Fruit fly (Drosophila melanogaster): ENCODE results near the gene mab-21.

The mab-21 gene

DNA sequence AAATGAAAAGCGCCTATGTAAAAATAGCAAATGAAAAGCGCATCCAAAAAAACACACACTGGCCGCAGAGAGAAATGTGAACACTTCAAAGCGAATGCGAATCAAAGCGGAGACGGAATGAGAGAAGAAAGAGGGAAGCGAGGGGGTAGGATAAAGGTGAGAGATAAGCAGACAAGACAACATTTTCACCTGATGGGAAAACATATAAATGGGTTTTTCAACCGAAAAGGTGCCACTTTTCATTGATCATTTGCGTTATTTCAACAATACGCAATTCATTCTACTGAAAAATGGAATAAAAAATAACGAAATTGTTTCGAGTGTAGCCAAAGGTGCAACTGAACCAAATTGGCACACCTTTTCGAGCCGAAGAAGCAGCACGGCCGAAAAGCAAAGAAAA is 35.9 kb downstream of the mab-21 start (continued):
- no peak for TF ChIP-seq Neu2 (GFP tag; optimal IDR thresholded peaks at IDR 0.05; ENCODE audit: borderline replicate concordance)
- TF ChIP-seq row (GFP tag; IDR thresholded peaks at IDR 0.05): peak; percentile 35; the same call in 1 of the 3 replicates
- no peak for TF ChIP-seq CG7963 (GFP tag; IDR thresholded peaks at IDR 0.05; ENCODE audit: partially characterized antibody)
- TF ChIP-seq CG12104 (GFP tag; optimal IDR thresholded peaks at IDR 0.05): no peak
- TF ChIP-seq Sin3A (optimal IDR thresholded peaks at IDR 0.05): no peak
- no peak for TF ChIP-seq mld (GFP tag; IDR thresholded peaks at IDR 0.05; ENCODE audit: partially characterized antibody)
- TF ChIP-seq kah (GFP tag; optimal IDR thresholded peaks at IDR 0.05): no peak
- TF ChIP-seq CG10543 (GFP tag; optimal IDR thresholded peaks at IDR 0.05): no peak
- TF ChIP-seq bab2 (GFP tag; optimal IDR thresholded peaks at IDR 0.05): no peak
- TF ChIP-seq dm (GFP tag; optimal IDR thresholded peaks at IDR 0.05): no peak
- no peak for TF ChIP-seq Antp (GFP tag; optimal IDR thresholded peaks at IDR 0.05)
- TF ChIP-seq exex (tag; optimal IDR thresholded peaks at IDR 0.05): no peak
- no peak for TF ChIP-seq chn (GFP tag; optimal IDR thresholded peaks at IDR 0.05)
- no peak for TF ChIP-seq ems (GFP tag; optimal IDR thresholded peaks at IDR 0.05)
- no peak for TF ChIP-seq gt (GFP tag; IDR thresholded peaks at IDR 0.05)
- TF ChIP-seq CG7271 (tag; optimal IDR thresholded peaks at IDR 0.05): no peak
- no peak for TF ChIP-seq tll (GFP tag; optimal IDR thresholded peaks at IDR 0.05)
- TF ChIP-seq CG10366 (GFP tag; IDR thresholded peaks at IDR 0.05): no peak; the same call in 1 of the 2 replicates
- TF ChIP-seq CG32532 (GFP tag; IDR thresholded peaks at IDR 0.05): 0 out of 2 replicates have a peak, but pooled peaks have one; percentile 32
- TF ChIP-seq CG31365 (tag; optimal IDR thresholded peaks at IDR 0.05): no peak
- no peak for TF ChIP-seq ara (GFP tag; IDR thresholded peaks at IDR 0.05)
- TF ChIP-seq tin (GFP tag; optimal IDR thresholded peaks at IDR 0.05): no peak
- no peak for TF ChIP-seq org-1 (GFP tag; optimal IDR thresholded peaks at IDR 0.05)
- TF ChIP-seq CG15011 (GFP tag; optimal IDR thresholded peaks at IDR 0.05): no peak
- TF ChIP-seq CG5245 (GFP tag; optimal IDR thresholded peaks at IDR 0.05): no peak
- TF ChIP-seq CG14050 (GFP tag; IDR thresholded peaks at IDR 0.05): no peak
- TF ChIP-seq sna (GFP tag; IDR thresholded peaks at IDR 0.05; ENCODE audit: partially characterized antibody): no peak
- no peak for TF ChIP-seq CG1529 (GFP tag; optimal IDR thresholded peaks at IDR 0.05)
- TF ChIP-seq CG8089 (GFP tag; optimal IDR thresholded peaks at IDR 0.05): no peak
- TF ChIP-seq NFAT (GFP tag; IDR thresholded peaks at IDR 0.05): no peak
- no peak for TF ChIP-seq dan (GFP tag; IDR thresholded peaks at IDR 0.05)
- TF ChIP-seq ssp (GFP tag; IDR thresholded peaks at IDR 0.05): no peak
- no peak for TF ChIP-seq CG43689 (GFP tag; IDR thresholded peaks at IDR 0.05)
- no peak for TF ChIP-seq Fer1 (GFP tag; optimal IDR thresholded peaks at IDR 0.05)
- TF ChIP-seq Atf3 (GFP tag; optimal IDR thresholded peaks at IDR 0.05): no peak
- no peak for TF ChIP-seq NC2β (GFP tag; optimal IDR thresholded peaks at IDR 0.05)
- TF ChIP-seq CG17612 (GFP tag; IDR thresholded peaks at IDR 0.05): no peak
- TF ChIP-seq lab (GFP tag; optimal IDR thresholded peaks at IDR 0.05): peak; percentile 8
- no peak for TF ChIP-seq ab (GFP tag; optimal IDR thresholded peaks at IDR 0.05)
- peak; percentile 22 for TF ChIP-seq CG7839 (tag; optimal IDR thresholded peaks at IDR 0.05)
- TF ChIP-seq Jarid2 (GFP tag; optimal IDR thresholded peaks at IDR 0.05): no peak
- 0 out of 2 replicates have a peak, but pooled peaks have one; percentile 10 for TF ChIP-seq crol (GFP tag; IDR thresholded peaks at IDR 0.05)
- no peak for TF ChIP-seq toy (GFP tag; IDR thresholded peaks at IDR 0.05)
- no peak for TF ChIP-seq Ptx1 (GFP tag; IDR thresholded peaks at IDR 0.05)
- TF ChIP-seq CG18619 (GFP tag; optimal IDR thresholded peaks at IDR 0.05): no peak
- TF ChIP-seq salm (tag; optimal IDR thresholded peaks at IDR 0.05): no peak
- TF ChIP-seq grau (tag; optimal IDR thresholded peaks at IDR 0.05): peak; percentile 28
- no peak for TF ChIP-seq Mes4 (GFP tag; optimal IDR thresholded peaks at IDR 0.05)
- no peak for TF ChIP-seq Vsx1 (GFP tag; optimal IDR thresholded peaks at IDR 0.05)
- TF ChIP-seq nmo (GFP tag; optimal IDR thresholded peaks at IDR 0.05): no peak
- peak; percentile 17; the same call in 1 of the 2 replicates for TF ChIP-seq CG14667 (GFP tag; IDR thresholded peaks at IDR 0.05)
- no peak for TF ChIP-seq HmgD (GFP tag; optimal IDR thresholded peaks at IDR 0.05)
- TF ChIP-seq pnt (GFP tag; optimal IDR thresholded peaks at IDR 0.05): no peak
